Worm (Caenorhabditis elegans): ENCODE data around the gene fzy-1.
A peak's percentile ranks its signal among the peaks of the same experiment; 100 is the strongest.

fzy-1 gene

ce11 chrII:5500470-5500869, at the start of gene fzy-1:
TSS of gene fzy-1 (plus strand) at chrII:5500770.
- TF ChIP-seq T22C8.4 (GFP tag; IDR thresholded peaks at IDR 0.05) (no peak), cog-1 (tag; optimal IDR thresholded peaks at IDR 0.05) (no peak)

ce11 chrII:5451278-5451677, 49.3 kb upstream of the fzy-1 start:
- no peak for TF ChIP-seq klf-2 (GFP tag; conservative IDR thresholded peaks at IDR 0.05)
- no peak for TF ChIP-seq T22C8.4 (GFP tag; IDR thresholded peaks at IDR 0.05)
- no peak for TF ChIP-seq med-1 (GFP tag; optimal IDR thresholded peaks at IDR 0.05; ENCODE audit: insufficient read depth)

ce11 chrII:5453547-5453946, 47.0 kb upstream of the fzy-1 start, which contains the start of gene dhs-5:
TSS of gene dhs-5 (plus strand) at chrII:5453847.
- TF ChIP-seq ztf-23 (GFP tag; IDR thresholded peaks at IDR 0.05) (no peak), tab-1 (GFP tag; IDR thresholded peaks at IDR 0.05) (no peak), ref-1 (GFP tag; conservative IDR thresholded peaks at IDR 0.05) (no peak), T22C8.4 (GFP tag; IDR thresholded peaks at IDR 0.05) (no peak), ztf-29 (GFP tag; IDR thresholded peaks at IDR 0.05) (no peak), klf-2 (GFP tag; conservative IDR thresholded peaks at IDR 0.05) (no peak), med-1 (GFP tag; optimal IDR thresholded peaks at IDR 0.05; ENCODE audit: insufficient read depth) (no peak), flt-1 (GFP tag; IDR thresholded peaks at IDR 0.05) (no peak), cog-1 (tag; optimal IDR thresholded peaks at IDR 0.05) (no peak)

- TF ChIP-seq tab-1 (GFP tag; IDR thresholded peaks at IDR 0.05) (no peak), ztf-29 (GFP tag; IDR thresholded peaks at IDR 0.05) (no peak)
Observed at ce11 chrII:5455650-5456355, 44.8 kb upstream of the fzy-1 start, which contains the start of gene daz-1. TSS of gene daz-1 (plus strand) at chrII:5456305.

ce11 chrII:5458683-5459410, 41.7 kb upstream of the fzy-1 start:
- TF ChIP-seq med-1 (GFP tag; optimal IDR thresholded peaks at IDR 0.05; ENCODE audit: insufficient read depth) (no peak), ref-1 (GFP tag; conservative IDR thresholded peaks at IDR 0.05) (no peak), tab-1 (GFP tag; IDR thresholded peaks at IDR 0.05) (no peak), T22C8.4 (GFP tag; IDR thresholded peaks at IDR 0.05) (no peak), ztf-23 (GFP tag; IDR thresholded peaks at IDR 0.05) (no peak), flt-1 (GFP tag; IDR thresholded peaks at IDR 0.05) (no peak), klf-2 (GFP tag; conservative IDR thresholded peaks at IDR 0.05) (no peak), cog-1 (tag; optimal IDR thresholded peaks at IDR 0.05) (no peak), ztf-29 (GFP tag; IDR thresholded peaks at IDR 0.05) (no peak)

- TF ChIP-seq ref-1 (GFP tag; conservative IDR thresholded peaks at IDR 0.05): no peak
- TF ChIP-seq klf-2 (GFP tag; conservative IDR thresholded peaks at IDR 0.05): no peak
- TF ChIP-seq med-1 (GFP tag; optimal IDR thresholded peaks at IDR 0.05; ENCODE audit: insufficient read depth): no peak
- no peak for TF ChIP-seq flt-1 (GFP tag; IDR thresholded peaks at IDR 0.05)
- no peak for TF ChIP-seq ztf-23 (GFP tag; IDR thresholded peaks at IDR 0.05)
- TF ChIP-seq cog-1 (tag; optimal IDR thresholded peaks at IDR 0.05): no peak
- no peak for TF ChIP-seq ztf-29 (GFP tag; IDR thresholded peaks at IDR 0.05)
- TF ChIP-seq tab-1 (GFP tag; IDR thresholded peaks at IDR 0.05): no peak
- TF ChIP-seq T22C8.4 (GFP tag; IDR thresholded peaks at IDR 0.05): no peak
Observed at ce11 chrII:5459534-5459933, 41.0 kb upstream of the fzy-1 start.

ce11 chrII:5460911-5461310, 39.7 kb upstream of the fzy-1 start:
- TF ChIP-seq flt-1 (GFP tag; IDR thresholded peaks at IDR 0.05): no peak
- no peak for TF ChIP-seq med-1 (GFP tag; optimal IDR thresholded peaks at IDR 0.05; ENCODE audit: insufficient read depth)
- peak; percentile 72 for TF ChIP-seq T22C8.4 (GFP tag; IDR thresholded peaks at IDR 0.05)
- no peak for TF ChIP-seq tab-1 (GFP tag; IDR thresholded peaks at IDR 0.05)
- TF ChIP-seq cog-1 (tag; optimal IDR thresholded peaks at IDR 0.05): peak; percentile 16
- TF ChIP-seq klf-2 (GFP tag; conservative IDR thresholded peaks at IDR 0.05): no peak
- no peak for TF ChIP-seq ztf-23 (GFP tag; IDR thresholded peaks at IDR 0.05)
- no peak for TF ChIP-seq ztf-29 (GFP tag; IDR thresholded peaks at IDR 0.05)

ce11 chrII:5463692-5464300, 36.8 kb upstream of the fzy-1 start:
- TF ChIP-seq med-1 (GFP tag; optimal IDR thresholded peaks at IDR 0.05; ENCODE audit: insufficient read depth) (no peak), flt-1 (GFP tag; IDR thresholded peaks at IDR 0.05) (no peak), ref-1 (GFP tag; conservative IDR thresholded peaks at IDR 0.05) (no peak), klf-2 (GFP tag; conservative IDR thresholded peaks at IDR 0.05) (no peak), tab-1 (GFP tag; IDR thresholded peaks at IDR 0.05) (no peak), ztf-23 (GFP tag; IDR thresholded peaks at IDR 0.05) (no peak), T22C8.4 (GFP tag; IDR thresholded peaks at IDR 0.05) (no peak), ztf-29 (GFP tag; IDR thresholded peaks at IDR 0.05) (no peak), cog-1 (tag; optimal IDR thresholded peaks at IDR 0.05) (no peak)

ce11 chrII:5465729-5466408, 34.7 kb upstream of the fzy-1 start, which contains the start of gene clr-1:
TSS of gene clr-1 (plus strand) at chrII:5466358.
- TF ChIP-seq ztf-23 (GFP tag; IDR thresholded peaks at IDR 0.05) (no peak), flt-1 (GFP tag; IDR thresholded peaks at IDR 0.05) (no peak)

Data from whole organism, midembryonic.